Fruit fly (Drosophila melanogaster) whole organism: ENCODE measurements around the gene kmg.
"Not testable (repeated sequence)": the region's sequence is repeated elsewhere in the genome, so short reads cannot be mapped to it uniquely, and the experiment has no call there.

Experiments
- CG8478 ChIP-seq: fragments of >200 bp; optimal IDR thresholded peaks from 2 replicates; lab custom pipeline; 2018; ENCODE audit warnings: inconsistent platforms
- Dll ChIP-seq: fragments of >200 bp; optimal IDR thresholded peaks from 2 replicates; lab custom pipeline; 2017
- EcR ChIP-seq, 2 experiments: fragments of >200 bp; optimal IDR thresholded peaks; 2 replicates each; lab custom pipeline; 2017; ENCODE audit warnings: missing biosample characterization in 2 of 2, missing genetic modification characterization in 2 of 2, missing genetic modification reagents in 2 of 2
- pan ChIP-seq: fragments of >200 bp; optimal IDR thresholded peaks from 2 replicates; lab custom pipeline; 2017
- psq ChIP-seq: fragments of >200 bp; optimal IDR thresholded peaks from 2 replicates; lab custom pipeline; 2017
- usp ChIP-seq: fragments of >200 bp; optimal IDR thresholded peaks from 2 replicates; lab custom pipeline; 2017; ENCODE audit warnings: missing biosample characterization, missing genetic modification characterization, mixed read lengths

Gene kmg

DNA sequence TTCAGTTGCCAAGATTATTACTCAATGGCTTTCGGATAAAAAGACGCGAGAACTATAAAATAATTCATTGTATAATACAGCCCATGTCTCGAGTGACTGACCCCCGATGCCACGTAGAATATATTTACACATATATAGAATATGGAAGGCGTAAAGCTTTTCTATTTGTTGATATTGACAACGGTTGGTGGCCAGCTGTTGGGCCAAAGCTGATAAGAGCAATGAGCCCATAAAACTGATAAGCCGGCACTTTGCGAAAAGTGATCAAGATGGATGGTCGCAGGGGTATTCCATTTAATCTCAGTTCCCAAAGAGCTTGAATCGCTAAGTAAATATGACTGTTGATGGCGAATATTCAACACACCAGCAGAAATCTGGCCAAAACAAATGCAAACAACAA lies 30.2 kb downstream of the kmg start:
- TF ChIP-seq Dll (lab: Kevin White, UChicago), result no peak
- TF ChIP-seq psq (lab: Kevin White, UChicago), result no peak
- no peak for TF ChIP-seq CG8478 (lab: Kevin White, UChicago)

DNA sequence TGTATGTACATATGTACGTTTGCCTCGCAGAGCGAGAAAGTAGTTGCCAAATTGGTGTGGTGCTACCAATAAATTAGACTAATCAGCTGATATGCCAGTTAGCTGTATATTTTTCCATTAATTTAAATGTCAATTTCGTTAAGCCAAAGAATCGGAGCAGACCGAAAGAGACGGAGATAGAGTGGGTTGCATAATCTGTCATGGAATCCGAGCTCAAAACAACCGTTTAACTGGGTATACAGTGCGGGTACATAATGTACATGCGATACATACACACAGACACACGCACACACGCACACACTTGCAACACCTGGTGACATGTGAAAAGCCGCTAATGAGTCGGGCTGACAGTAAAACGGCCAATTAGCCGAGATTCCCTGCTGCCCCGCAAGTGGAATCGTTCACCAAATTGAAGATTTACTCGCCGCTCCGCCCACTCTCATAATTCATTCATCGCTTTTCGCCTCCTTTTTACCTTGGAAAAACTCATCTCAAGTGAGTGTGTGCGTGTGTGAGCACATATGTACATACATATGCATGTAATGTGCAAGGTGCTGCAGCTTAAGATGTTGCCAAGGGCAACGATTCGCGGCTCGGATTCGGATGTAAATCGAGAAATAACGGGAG lies 30.8 kb downstream of the kmg start:
- no peak for TF ChIP-seq psq (lab: Kevin White, UChicago)
- no peak for TF ChIP-seq CG8478 (lab: Kevin White, UChicago)
- no peak for TF ChIP-seq EcR (GFP tag; optimal IDR thresholded peaks at IDR 0.05; lab: Kevin White, UChicago)
- no peak for TF ChIP-seq usp (GFP tag; lab: Kevin White, UChicago)
- no peak for TF ChIP-seq Dll (lab: Kevin White, UChicago)
- TF ChIP-seq pan (lab: Kevin White, UChicago), result no peak

- TF ChIP-seq usp (GFP tag; lab: Kevin White, UChicago) (no peak), pan (lab: Kevin White, UChicago) (no peak), Dll (lab: Kevin White, UChicago) (no peak), psq (lab: Kevin White, UChicago) (no peak), CG8478 (lab: Kevin White, UChicago) (no peak), EcR (GFP tag; optimal IDR thresholded peaks at IDR 0.05; lab: Kevin White, UChicago) (no peak)
Observed at dm6 chr2L:13191894-13192293, 31.6 kb downstream of the kmg start, which contains the start of the genes CG16974 and Edem2. CG16974 (minus strand) TSS chr2L:13191979. Edem2 (plus strand) TSS chr2L:13192201.

DNA sequence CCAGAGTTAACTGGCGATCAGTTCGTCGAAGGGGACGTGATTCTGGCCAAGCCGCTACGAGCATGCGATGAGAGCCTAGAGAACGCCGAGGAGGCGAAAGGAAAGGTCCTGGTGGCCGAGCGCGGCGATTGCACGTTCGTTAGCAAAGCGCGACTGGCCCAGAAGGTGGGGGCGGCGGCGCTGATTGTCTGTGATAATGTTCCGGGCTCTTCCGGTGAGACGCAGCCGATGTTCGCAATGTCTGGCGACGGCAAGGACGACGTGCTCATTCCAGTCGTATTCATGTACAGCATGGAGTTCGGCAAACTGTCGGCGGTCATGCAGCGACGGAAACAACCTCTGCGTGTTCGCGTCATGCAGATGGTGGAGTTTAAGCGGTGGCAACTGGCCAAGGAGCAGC lies 35.5 kb downstream of the kmg start:
- TF ChIP-seq Dll (lab: Kevin White, UChicago) (no peak), pan (lab: Kevin White, UChicago) (no peak), EcR (GFP tag; optimal IDR thresholded peaks at IDR 0.05; lab: Kevin White, UChicago) (no peak), usp (GFP tag; lab: Kevin White, UChicago) (no peak), CG8478 (lab: Kevin White, UChicago) (no peak), psq (lab: Kevin White, UChicago) (no peak)

dm6 chr2L:13202960-13203436 lies 42.7 kb downstream of the kmg start, which contains the start of gene CG16972:
CG16972 (minus strand) TSS chr2L:13203295.
- TF ChIP-seq usp (GFP tag; lab: Kevin White, UChicago) (no peak), pan (lab: Kevin White, UChicago) (no peak), EcR (GFP tag; optimal IDR thresholded peaks at IDR 0.05; lab: Kevin White, UChicago) (no peak)

DNA sequence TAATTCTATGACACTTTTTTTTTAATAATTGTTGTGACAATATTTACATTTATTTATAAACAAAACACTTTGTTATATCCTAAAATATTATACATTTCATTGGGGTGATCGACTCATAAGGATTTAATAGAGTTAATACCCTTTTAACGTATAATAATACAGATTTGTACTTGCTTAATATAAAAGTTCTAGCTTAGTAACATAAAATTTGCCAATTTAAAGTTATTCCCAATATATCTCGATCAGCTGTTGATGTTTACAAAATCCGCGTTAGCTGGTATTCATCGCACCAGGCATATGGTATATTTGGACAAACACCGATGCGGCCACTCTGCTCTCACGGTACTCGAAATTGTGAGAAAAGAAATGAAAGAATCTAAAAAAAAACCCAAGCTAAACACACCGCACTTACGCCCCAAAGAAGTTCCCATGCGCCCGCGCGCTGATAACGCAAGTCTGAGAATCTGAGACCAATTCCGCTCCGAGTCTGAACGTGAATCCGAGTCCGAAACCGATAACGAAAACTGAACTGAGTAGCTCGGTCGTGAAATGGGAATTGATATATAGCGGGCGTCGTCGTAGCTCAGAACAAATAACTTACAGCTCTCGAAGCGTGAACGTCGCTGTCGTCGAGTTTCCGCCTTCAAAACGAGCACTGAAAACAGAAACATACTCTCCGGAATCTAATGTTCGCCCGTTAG lies 43.3 kb downstream of the kmg start, which contains the start of gene Pect:
Gene Pect, plus strand, starts transcription at position 326 of the 701 bp plus-strand sequence.
- no peak for TF ChIP-seq usp (GFP tag; lab: Kevin White, UChicago)
- TF ChIP-seq CG8478 (lab: Kevin White, UChicago), result no peak
- TF ChIP-seq EcR (GFP tag; optimal IDR thresholded peaks at IDR 0.05; lab: Kevin White, UChicago), result no peak
- TF ChIP-seq Dll (lab: Kevin White, UChicago), result no peak
- no peak for TF ChIP-seq pan (lab: Kevin White, UChicago)
- TF ChIP-seq psq (lab: Kevin White, UChicago), result no peak

DNA sequence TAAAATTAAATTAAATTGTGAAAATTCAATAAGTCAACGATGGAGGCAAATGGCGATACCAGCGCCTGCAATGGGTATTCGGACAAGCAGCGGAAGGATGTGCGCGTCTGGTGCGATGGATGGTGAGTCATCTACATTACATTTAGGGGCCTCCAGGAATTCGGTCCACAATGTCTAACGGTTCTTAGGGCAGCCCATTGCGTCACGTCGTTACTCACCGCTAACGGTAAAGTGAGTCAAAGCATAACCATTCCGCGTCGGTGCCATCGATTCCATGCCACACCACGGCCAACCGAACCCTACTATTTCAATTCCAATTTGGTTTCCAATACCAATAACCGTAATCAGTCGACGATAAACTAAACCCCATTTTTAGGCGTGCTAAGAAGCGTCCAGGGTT lies 43.8 kb downstream of the kmg start:
- TF ChIP-seq Dll (lab: Kevin White, UChicago) (no peak), CG8478 (lab: Kevin White, UChicago) (no peak), usp (GFP tag; lab: Kevin White, UChicago) (no peak)

- no peak for TF ChIP-seq Dll (lab: Kevin White, UChicago)
- TF ChIP-seq psq (lab: Kevin White, UChicago), result no peak
- TF ChIP-seq usp (GFP tag; lab: Kevin White, UChicago), result no peak
- no peak for TF ChIP-seq EcR (GFP tag; optimal IDR thresholded peaks at IDR 0.05; lab: Kevin White, UChicago)
- no peak for TF ChIP-seq pan (lab: Kevin White, UChicago)
- TF ChIP-seq CG8478 (lab: Kevin White, UChicago), result no peak
Observed at dm6 chr2L:13205256-13205655, 44.9 kb downstream of the kmg start.

dm6 chr2L:13206077-13206668 lies 45.8 kb downstream of the kmg start:
- TF ChIP-seq psq (lab: Kevin White, UChicago) (no peak), pan (lab: Kevin White, UChicago) (peak; percentile 22), EcR (GFP tag; optimal IDR thresholded peaks at IDR 0.05; lab: Kevin White, UChicago) (peak in 1 of 2 experiments; percentile 82)

- TF ChIP-seq EcR (GFP tag; optimal IDR thresholded peaks at IDR 0.05; lab: Kevin White, UChicago) (no peak), psq (lab: Kevin White, UChicago) (no peak)
Observed at dm6 chr2L:13206857-13207463, 46.6 kb downstream of the kmg start.

- TF ChIP-seq Dll, pan, psq (lab: Kevin White, UChicago): not testable (repeated sequence)
Observed at dm6 chr2L:13211764-13212265, 51.5 kb downstream of the kmg start, which contains the start of gene CG15482. CG15482 (minus strand) TSS chr2L:13211814.
